Fruit fly (Drosophila melanogaster) whole organism, prepupa: Measurements from ENCODE around the gene AP-2alpha.

ENCODE experiments used
- CG15336 ChIP-seq: fragments of 200-800 bp; sonication (Bioruptor generic); IDR thresholded peaks from 2 replicates; pipeline ENCODE4 v1.3.6; 2022; ENCODE audit warnings: missing biosample characterization, missing genetic modification characterization
- CG16779 ChIP-seq: fragments of 200-800 bp; sonication (Bioruptor generic); optimal IDR thresholded peaks from 3 replicates; lab custom pipeline; 2017; ENCODE audit warnings: missing biosample characterization, mild to moderate bottlenecking, missing genetic modification characterization
- CG31627 ChIP-seq: fragments of 200-800 bp; sonication (Bioruptor generic); optimal IDR thresholded peaks from 3 replicates; lab custom pipeline; 2016; ENCODE audit warnings: missing biosample characterization, missing genetic modification characterization
- CG3919 ChIP-seq: fragments of 200-800 bp; sonication (Bioruptor generic); optimal IDR thresholded peaks from 3 replicates; lab custom pipeline; 2016; ENCODE audit warnings: missing biosample characterization, missing genetic modification characterization
- CG6276 ChIP-seq: fragments of 200-800 bp; sonication (Bioruptor generic); optimal IDR thresholded peaks from 2 replicates; lab custom pipeline; 2017; ENCODE audit warnings: missing biosample characterization, mild to moderate bottlenecking, missing genetic modification characterization
- CG8119 ChIP-seq: fragments of 200-800 bp; sonication (Bioruptor generic); IDR thresholded peaks from 3 replicates; pipeline ENCODE4 v1.3.6; 2022; ENCODE audit warnings: missing biosample characterization, missing genetic modification characterization
- Eip78C ChIP-seq: fragments of 200-800 bp; sonication (Bioruptor generic); peaks from one replicate; lab custom pipeline; 2016; ENCODE audit warnings: missing biosample characterization, missing genetic modification characterization
- Lpt ChIP-seq: fragments of 200-800 bp; sonication (Bioruptor generic); optimal IDR thresholded peaks from 3 replicates; lab custom pipeline; 2016; ENCODE audit warnings: missing biosample characterization, missing genetic modification characterization
- Sox14 ChIP-seq: fragments of 200-800 bp; sonication (Bioruptor generic); optimal IDR thresholded peaks from 3 replicates; lab custom pipeline; 2016; ENCODE audit warnings: missing biosample characterization, missing genetic modification characterization
- fd59A ChIP-seq: fragments of 200-800 bp; sonication (Bioruptor generic); optimal IDR thresholded peaks from 2 replicates; lab custom pipeline; 2017; ENCODE audit warnings: missing biosample characterization, mild to moderate bottlenecking, missing genetic modification characterization, missing genetic modification reagents
- fkh ChIP-seq: fragments of 200-800 bp; sonication (Bioruptor generic); optimal IDR thresholded peaks from 3 replicates; lab custom pipeline; 2017; ENCODE audit warnings: missing biosample characterization, mild to moderate bottlenecking, missing genetic modification characterization, moderate library complexity
- ss ChIP-seq, 2 experiments: fragments of 200-800 bp; sonication (Bioruptor generic); optimal IDR thresholded peaks; 2 replicates in 1 of 2; 3 replicates in 1 of 2; lab custom pipeline; 2017 to 2018; ENCODE audit warnings: mild to moderate bottlenecking in 2 of 2, missing biosample characterization in 2 of 2, missing genetic modification characterization in 2 of 2, moderate library complexity in 1 of 2

DNA sequence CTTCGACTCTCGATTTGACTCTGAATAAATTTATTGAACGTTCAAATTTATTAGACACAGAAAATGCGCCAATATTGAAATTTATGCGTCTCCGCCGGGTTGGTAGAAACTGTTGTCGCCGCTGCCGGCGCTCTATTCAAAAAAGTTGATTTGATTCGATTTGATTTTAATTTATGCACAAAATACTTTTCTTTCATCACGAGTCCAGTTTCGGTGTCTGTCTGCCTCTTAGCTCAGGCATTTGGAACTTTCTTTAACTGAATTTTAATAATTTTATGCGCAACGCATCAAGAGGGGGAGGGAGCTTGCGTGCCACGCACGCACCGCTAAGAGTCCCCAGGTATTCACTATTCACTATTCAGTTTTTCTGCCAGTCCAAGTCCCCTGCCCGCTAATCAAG, 22.9 kb upstream of the AP-2alpha start:
- TF ChIP-seq CG3919 (GFP tag; lab: Kevin White, UChicago) (no peak), CG8119 (GFP tag; lab: Robert Waterston, UW) (no peak), fkh (GFP tag; lab: Kevin White, UChicago) (no peak), CG15336 (GFP tag; lab: Robert Waterston, UW) (no peak), ss (GFP tag; optimal IDR thresholded peaks at IDR 0.05; lab: Kevin White, UChicago) (no peak), CG31627 (no peak), Sox14 (GFP tag; lab: Kevin White, UChicago) (no peak), CG6276 (no peak), Lpt (GFP tag; lab: Kevin White, UChicago) (no peak), Eip78C (no peak), CG16779 (tag; lab: Kevin White, UChicago) (no peak), fd59A (no peak)
